Fruit fly (Drosophila melanogaster): ENCODE results near the gene CG12206.

dm6 chrX:3440506-3440905 is 33.8 kb downstream of the CG12206 start:
- TF ChIP-seq rn (GFP tag; IDR thresholded peaks at IDR 0.05) (no peak), Pif1A (GFP tag; optimal IDR thresholded peaks at IDR 0.05) (no peak), EcR (GFP tag; optimal IDR thresholded peaks at IDR 0.05) (no peak), CG15710 (tag; optimal IDR thresholded peaks at IDR 0.05) (no peak), CG8301 (tag; optimal IDR thresholded peaks at IDR 0.05) (no peak), CG4496 (GFP tag; IDR thresholded peaks at IDR 0.05) (0 out of 3 replicates have a peak, but pooled peaks have one; percentile 30), CG14655 (GFP tag; optimal IDR thresholded peaks at IDR 0.05) (no peak), CG13204 (GFP tag; optimal IDR thresholded peaks at IDR 0.05) (no peak), CG32121 (GFP tag; IDR thresholded peaks at IDR 0.05) (peak; percentile 52), CG10348 (GFP tag; IDR thresholded peaks at IDR 0.05) (no peak), Snoo (tag; optimal IDR thresholded peaks at IDR 0.05) (no peak), CG12605 (GFP tag; IDR thresholded peaks at IDR 0.05) (no peak), Ets98B (GFP tag; IDR thresholded peaks at IDR 0.05) (no peak; the same call in 1 of the 2 replicates)
